Worm (Caenorhabditis elegans): ENCODE results near the gene K09B11.5.
A peak's percentile ranks its signal among the peaks of the same experiment; 100 is the strongest.

K09B11.5 gene

ce11 chrIV:13422200-13422599, 11.6 kb downstream of the K09B11.5 start, which contains the start of gene nol-9:
TSS of gene nol-9 (plus strand) at chrIV:13422500.
- TF ChIP-seq mdl-1 (tag; optimal IDR thresholded peaks at IDR 0.05) (no peak), nhr-23 (tag; optimal IDR thresholded peaks at IDR 0.05) (no peak), elt-1 (tag; optimal IDR thresholded peaks at IDR 0.05) (no peak), lin-11 (tag; optimal IDR thresholded peaks at IDR 0.05) (no peak), snpc-4 (tag; optimal IDR thresholded peaks at IDR 0.05) (no peak), dmd-4 (tag; optimal IDR thresholded peaks at IDR 0.05) (no peak), nhr-237 (tag; optimal IDR thresholded peaks at IDR 0.05) (no peak), nhr-129 (tag; optimal IDR thresholded peaks at IDR 0.05) (no peak), ceh-82 (tag; optimal IDR thresholded peaks at IDR 0.05) (no peak), unc-55 (GFP tag; optimal IDR thresholded peaks at IDR 0.05) (no peak), peb-1 (tag; optimal IDR thresholded peaks at IDR 0.05) (no peak), F13H6.1 (tag; optimal IDR thresholded peaks at IDR 0.05) (no peak), ama-1 (optimal IDR thresholded peaks at IDR 0.05) (no peak), gmeb-1 (tag; optimal IDR thresholded peaks at IDR 0.05) (no peak), alr-1 (tag; optimal IDR thresholded peaks at IDR 0.05) (no peak), nhr-25 (tag; optimal IDR thresholded peaks at IDR 0.05) (no peak), nhr-12 (tag; optimal IDR thresholded peaks at IDR 0.05) (no peak), crh-2 (tag; optimal IDR thresholded peaks at IDR 0.05) (no peak), skn-1 (tag; optimal IDR thresholded peaks at IDR 0.05) (no peak), egl-27 (tag; optimal IDR thresholded peaks at IDR 0.05) (no peak)

- TF ChIP-seq F13H6.1 (tag; optimal IDR thresholded peaks at IDR 0.05) (no peak), nhr-21 (tag; optimal IDR thresholded peaks at IDR 0.05) (no peak), R02D3.7 (tag; optimal IDR thresholded peaks at IDR 0.05) (no peak), C34F6.9 (tag; optimal IDR thresholded peaks at IDR 0.05) (peak; percentile 16), unc-55 (GFP tag; optimal IDR thresholded peaks at IDR 0.05) (peak; percentile 38), lin-11 (tag; optimal IDR thresholded peaks at IDR 0.05) (no peak), nhr-12 (tag; optimal IDR thresholded peaks at IDR 0.05) (no peak), ceh-16 (tag; optimal IDR thresholded peaks at IDR 0.05) (no peak), unc-39 (tag; optimal IDR thresholded peaks at IDR 0.05) (no peak), mbf-1 (tag; optimal IDR thresholded peaks at IDR 0.05) (no peak), blmp-1 (tag; optimal IDR thresholded peaks at IDR 0.05; ENCODE audit: insufficient read depth) (no peak), elt-3 (tag; optimal IDR thresholded peaks at IDR 0.05) (no peak), nhr-6 (tag; optimal IDR thresholded peaks at IDR 0.05) (no peak), sem-4 (tag; optimal IDR thresholded peaks at IDR 0.05) (no peak), nhr-25 (tag; optimal IDR thresholded peaks at IDR 0.05) (no peak), zag-1 (tag; optimal IDR thresholded peaks at IDR 0.05) (no peak), lsy-2 (tag; optimal IDR thresholded peaks at IDR 0.05) (no peak), ZK546.5 (tag; optimal IDR thresholded peaks at IDR 0.05) (no peak), nhr-129 (tag; optimal IDR thresholded peaks at IDR 0.05) (peak; percentile 65)
Observed at ce11 chrIV:13415739-13416271, 18.0 kb downstream of the K09B11.5 start, which contains the start of the genes pik-1 and aptf-2. TSS of gene pik-1 (plus strand) at chrIV:13416041. TSS of gene aptf-2 (minus strand) at chrIV:13416051.

ce11 chrIV:13412845-13413383, 20.9 kb downstream of the K09B11.5 start, which contains the start of gene gcl-1:
TSS of gene gcl-1 (minus strand) at chrIV:13412895.
- TF ChIP-seq alr-1 (tag; optimal IDR thresholded peaks at IDR 0.05) (no peak), F13H6.1 (tag; optimal IDR thresholded peaks at IDR 0.05) (peak; percentile 0), unc-55 (GFP tag; optimal IDR thresholded peaks at IDR 0.05) (peak; percentile 15), elt-1 (tag; optimal IDR thresholded peaks at IDR 0.05) (no peak), snpc-4 (tag; optimal IDR thresholded peaks at IDR 0.05) (no peak), C34F6.9 (tag; optimal IDR thresholded peaks at IDR 0.05) (peak; percentile 53), nhr-11 (tag; optimal IDR thresholded peaks at IDR 0.05) (no peak), nhr-129 (tag; optimal IDR thresholded peaks at IDR 0.05) (peak; percentile 64)

ce11 chrIV:13408018-13408417, 25.8 kb downstream of the K09B11.5 start, which contains the start of gene Y62E10A.19:
TSS of gene Y62E10A.19 (minus strand) at chrIV:13408306.
- TF ChIP-seq blmp-1 (tag; optimal IDR thresholded peaks at IDR 0.05; ENCODE audit: insufficient read depth) (peak; percentile 32), lin-11 (tag; optimal IDR thresholded peaks at IDR 0.05) (no peak)

All from whole organism, L2 larva.